Fruit fly (Drosophila melanogaster) whole organism, adult: Measurements from ENCODE around the gene CG15414.

Source experiments
- CG11617 ChIP-seq: fragments of 200-800 bp; sonication (Bioruptor generic); optimal IDR thresholded peaks from 2 replicates; lab custom pipeline; 2017; ENCODE audit warnings: mild to moderate bottlenecking, missing biosample characterization, missing genetic modification reagents, missing genetic modification characterization
- CG14711 ChIP-seq: fragments of 200-800 bp; sonication (Bioruptor generic); optimal IDR thresholded peaks from 2 replicates; lab custom pipeline; 2018; ENCODE audit warnings: missing biosample characterization, mild to moderate bottlenecking, missing genetic modification characterization, moderate library complexity
- CG1620 ChIP-seq: fragments of 200-800 bp; sonication (Bioruptor generic); optimal IDR thresholded peaks from 2 replicates; lab custom pipeline; 2016; ENCODE audit warnings: missing biosample characterization, missing genetic modification characterization
- CG33017 ChIP-seq: fragments of 200-800 bp; sonication (Bioruptor generic); optimal IDR thresholded peaks from 2 replicates; lab custom pipeline; 2018; ENCODE audit warnings: missing biosample characterization, mild to moderate bottlenecking, missing genetic modification characterization, moderate library complexity
- CG5204 ChIP-seq: fragments of 200-800 bp; sonication (Bioruptor generic); optimal IDR thresholded peaks from 2 replicates; lab custom pipeline; 2016; ENCODE audit warnings: missing biosample characterization, missing genetic modification characterization
- Clk ChIP-seq: fragments of 200-800 bp; sonication (Bioruptor generic); optimal IDR thresholded peaks from 2 replicates; lab custom pipeline; 2017; ENCODE audit warnings: missing biosample characterization, missing genetic modification characterization
- Mnt ChIP-seq: fragments of 200-800 bp; sonication (Bioruptor generic); optimal IDR thresholded peaks from 2 replicates; lab custom pipeline; 2016; ENCODE audit warnings: missing biosample characterization, mild to moderate bottlenecking, missing genetic modification characterization
- cnc ChIP-seq, 2 experiments: fragments of >200 bp; optimal IDR thresholded peaks; 2 replicates each; lab custom pipeline; 2017
- kay ChIP-seq: fragments of 200-800 bp; sonication (Bioruptor generic); peaks from one replicate; lab custom pipeline; 2016; ENCODE audit warnings: missing biosample characterization, missing genetic modification characterization, borderline replicate concordance
- ovo ChIP-seq: fragments of 200-800 bp; sonication (Bioruptor generic); optimal IDR thresholded peaks from 2 replicates; lab custom pipeline; 2016; ENCODE audit warnings: missing biosample characterization, missing genetic modification characterization
- tj ChIP-seq: fragments of 200-800 bp; sonication (Bioruptor generic); optimal IDR thresholded peaks from 3 replicates; lab custom pipeline; 2017; ENCODE audit warnings: missing biosample characterization, mild to moderate bottlenecking, missing genetic modification characterization, moderate library complexity
- toe ChIP-seq: fragments of 200-800 bp; sonication (Bioruptor generic); optimal IDR thresholded peaks from 2 replicates; lab custom pipeline; 2016; ENCODE audit warnings: missing biosample characterization, missing genetic modification characterization

dm6 chr2L:3472242-3472641 is 18.6 kb downstream of the CG15414 start, which contains the start of gene Pgant4:
- TF ChIP-seq Clk (GFP tag; lab: Kevin White, UChicago) (no peak), ovo (no peak), CG5204 (GFP tag; lab: Kevin White, UChicago) (no peak), CG33017 (no peak), CG14711 (tag; lab: Kevin White, UChicago) (no peak), Mnt (GFP tag; lab: Kevin White, UChicago) (peak; percentile 33), cnc (optimal IDR thresholded peaks at IDR 0.05; lab: Kevin White, UChicago) (no peak), CG1620 (GFP tag; lab: Kevin White, UChicago) (peak; percentile 73), kay (no peak), toe (no peak), tj (GFP tag; lab: Kevin White, UChicago) (no peak), CG11617 (no peak)
